Fruit fly (Drosophila melanogaster) S2 (cell line): ENCODE measurements around the gene Prestin.

Experiments used
- CG8478 ChIP-seq: fragments of >200 bp; optimal IDR thresholded peaks from 2 replicates; lab custom pipeline; 2018
- CTCF ChIP-seq, 2 experiments: fragments of >200 bp; optimal IDR thresholded peaks; 2 replicates each; lab custom pipeline; 2018

dm6 chr3L:17948643-17949506, 41.3 kb upstream of the Prestin start:
- TF ChIP-seq CTCF (optimal IDR thresholded peaks at IDR 0.05; lab: Kevin White, UChicago) (no peak), CG8478 (lab: Kevin White, UChicago) (no peak)
